Worm (Caenorhabditis elegans): ENCODE measurements around the gene ttbk-8.2.

DNA sequence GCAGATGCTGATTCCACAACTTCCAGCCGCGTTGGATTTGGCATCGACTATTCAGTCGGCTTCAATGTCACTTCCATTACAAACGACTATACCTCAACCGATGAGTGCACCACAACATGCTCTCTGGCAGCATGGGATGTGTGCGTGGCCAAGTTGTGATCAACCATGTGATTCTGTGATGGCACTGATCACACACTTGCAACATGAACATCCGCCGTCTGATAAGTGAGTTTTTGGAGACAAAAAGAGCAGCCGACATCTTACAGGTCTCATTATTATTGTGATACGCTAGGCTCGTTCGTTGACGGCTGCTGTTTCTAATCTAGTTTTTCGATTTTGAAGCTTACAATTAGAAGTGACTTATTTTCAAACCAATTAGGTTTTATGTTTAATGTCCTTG lies 29.3 kb upstream of the ttbk-8.2 start:
- TF ChIP-seq dao-5 (tag; optimal IDR thresholded peaks at IDR 0.05) (no peak), him-1 (tag; optimal IDR thresholded peaks at IDR 0.05) (no peak)

Measured in whole organism, L4/young adult.